Fruit fly (Drosophila melanogaster): ENCODE measurements around the gene Lectin-galC1.

Lectin-galC1 gene

DNA sequence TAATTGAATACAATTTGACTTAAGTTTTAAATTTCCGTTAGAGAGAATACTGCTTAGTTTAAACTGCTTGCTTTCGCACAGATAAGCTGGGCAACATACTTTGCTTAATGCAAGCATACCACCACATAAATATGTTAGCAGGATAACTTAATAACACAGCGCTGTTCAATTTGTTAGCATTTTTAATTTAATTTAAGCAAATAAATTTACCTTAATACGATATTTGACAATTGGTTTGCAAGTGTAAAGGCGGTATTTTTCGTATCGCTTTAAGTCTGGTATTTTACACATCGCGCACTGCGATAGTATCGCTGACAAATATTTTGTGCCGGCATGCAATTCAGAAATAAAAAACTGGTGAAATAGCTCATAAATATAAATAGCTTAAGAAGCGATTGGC is 13.1 kb downstream of the Lectin-galC1 start, which contains the start of gene RtcB (continued):
- peak; percentile 47; the same call in 1 of the 3 replicates for TF ChIP-seq CG17361 (GFP tag; IDR thresholded peaks at IDR 0.05)
- TF ChIP-seq tgo (GFP tag; IDR thresholded peaks at IDR 0.05), result peak; percentile 15; the same call in 1 of the 3 replicates
- TF ChIP-seq Stat92E (GFP tag; optimal IDR thresholded peaks at IDR 0.05), result no peak
- TF ChIP-seq wek (GFP tag; optimal IDR thresholded peaks at IDR 0.05), result no peak
- no peak for TF ChIP-seq CG11398 (GFP tag; optimal IDR thresholded peaks at IDR 0.05)
- TF ChIP-seq CG17385 (GFP tag; optimal IDR thresholded peaks at IDR 0.05), result no peak
- no peak for TF ChIP-seq nau (GFP tag; optimal IDR thresholded peaks at IDR 0.05)
- TF ChIP-seq CG6683 (GFP tag; optimal IDR thresholded peaks at IDR 0.05), result no peak
- no peak for TF ChIP-seq Lpt (GFP tag; optimal IDR thresholded peaks at IDR 0.05)
- TF ChIP-seq Ptx1 (GFP tag; IDR thresholded peaks at IDR 0.05), result no peak
- peak; percentile 12 for TF ChIP-seq sug (tag; optimal IDR thresholded peaks at IDR 0.05)
- no peak for TF ChIP-seq CG15011 (GFP tag; optimal IDR thresholded peaks at IDR 0.05)
- no peak for TF ChIP-seq fru (optimal IDR thresholded peaks at IDR 0.05)
- TF ChIP-seq esg (GFP tag; conservative IDR thresholded peaks at IDR 0.05), result no peak
- TF ChIP-seq CG2889 (GFP tag; IDR thresholded peaks at IDR 0.05), result no peak
- TF ChIP-seq Dll (GFP tag; IDR thresholded peaks at IDR 0.05; ENCODE audit: partially characterized antibody), result peak; percentile 98
- TF ChIP-seq D (optimal IDR thresholded peaks at IDR 0.05), result no peak
- no peak for TF ChIP-seq D (GFP tag; optimal IDR thresholded peaks at IDR 0.05)
- peak; percentile 71 for TF ChIP-seq sd (tag; optimal IDR thresholded peaks at IDR 0.05)
- TF ChIP-seq fd102C (GFP tag; optimal IDR thresholded peaks at IDR 0.05), result no peak
- no peak for TF ChIP-seq H15 (GFP tag; IDR thresholded peaks at IDR 0.05)
- no peak for TF ChIP-seq dmrt99B (tag; optimal IDR thresholded peaks at IDR 0.05)
- TF ChIP-seq Hand (GFP tag; optimal IDR thresholded peaks at IDR 0.05), result no peak
- TF ChIP-seq CG13775 (GFP tag; optimal IDR thresholded peaks at IDR 0.05), result no peak
- TF ChIP-seq lola (GFP tag; optimal IDR thresholded peaks at IDR 0.05), result peak in 1 of 3 experiments; percentile 1
- TF ChIP-seq CG3995 (GFP tag; optimal IDR thresholded peaks at IDR 0.05), result peak; percentile 42
- TF ChIP-seq gsb-n (tag; optimal IDR thresholded peaks at IDR 0.05), result no peak
- TF ChIP-seq wdn (GFP tag; IDR thresholded peaks at IDR 0.05), result no peak
- no peak for TF ChIP-seq ci (GFP tag; IDR thresholded peaks at IDR 0.05)
- TF ChIP-seq Pdp1 (GFP tag; optimal IDR thresholded peaks at IDR 0.05), result no peak
- 0 out of 3 replicates have a peak, but pooled peaks have one; percentile 33 for TF ChIP-seq Dbx (GFP tag; IDR thresholded peaks at IDR 0.05)
- TF ChIP-seq run (tag; optimal IDR thresholded peaks at IDR 0.05), result no peak
- TF ChIP-seq gfzf (GFP tag; optimal IDR thresholded peaks at IDR 0.05), result peak; percentile 53
- TF ChIP-seq CG30431 (GFP tag; optimal IDR thresholded peaks at IDR 0.05), result no peak
- no peak for TF ChIP-seq repo (GFP tag; optimal IDR thresholded peaks at IDR 0.05)
- no peak for TF ChIP-seq CG11696 (GFP tag; IDR thresholded peaks at IDR 0.05)
- TF ChIP-seq CG12219 (GFP tag; optimal IDR thresholded peaks at IDR 0.05), result no peak
- peak; percentile 97 for TF ChIP-seq CG13287 (GFP tag; IDR thresholded peaks at IDR 0.05; ENCODE audit: partially characterized antibody)
- TF ChIP-seq unpg (GFP tag; optimal IDR thresholded peaks at IDR 0.05), result no peak
- TF ChIP-seq CG32772 (GFP tag; IDR thresholded peaks at IDR 0.05), result no peak
- peak; percentile 67 for TF ChIP-seq Dp (GFP tag; optimal IDR thresholded peaks at IDR 0.05)
- TF ChIP-seq CG32767 (GFP tag; IDR thresholded peaks at IDR 0.05), result no peak
- TF ChIP-seq CG30403 (GFP tag; optimal IDR thresholded peaks at IDR 0.05), result no peak
- TF ChIP-seq H2.0 (GFP tag; IDR thresholded peaks at IDR 0.05), result no peak
- no peak for TF ChIP-seq kay (GFP tag; optimal IDR thresholded peaks at IDR 0.05)
- peak; percentile 64 for TF ChIP-seq ssp (GFP tag; IDR thresholded peaks at IDR 0.05)
- TF ChIP-seq tin (GFP tag; optimal IDR thresholded peaks at IDR 0.05), result no peak
- peak; percentile 15 for TF ChIP-seq Max (GFP tag; optimal IDR thresholded peaks at IDR 0.05)
- no peak for TF ChIP-seq CG1647 (GFP tag; optimal IDR thresholded peaks at IDR 0.05)
- peak; percentile 51 for TF ChIP-seq HmgD (GFP tag; optimal IDR thresholded peaks at IDR 0.05)
- TF ChIP-seq Deaf1 (tag; optimal IDR thresholded peaks at IDR 0.05), result no peak
- no peak for TF ChIP-seq CG10366 (GFP tag; IDR thresholded peaks at IDR 0.05)

Data from whole organism, embryonic.